Fruit fly (Drosophila melanogaster): Measurements from ENCODE around the gene CG9451.

Gene CG9451

dm6 chr3L:19495991-19496588 is 4.5 kb downstream of the CG9451 start (continued):
- TF ChIP-seq CG17359 (tag; optimal IDR thresholded peaks at IDR 0.05) (no peak), sens (GFP tag) (peak; percentile 30), chinmo (GFP tag; IDR thresholded peaks at IDR 0.05; ENCODE audit: partially characterized antibody) (0 out of 4 replicates have a peak, but pooled peaks have one; percentile 23), CG1832 (GFP tag; optimal IDR thresholded peaks at IDR 0.05) (no peak), usp (GFP tag; optimal IDR thresholded peaks at IDR 0.05) (no peak), CG11504 (tag; optimal IDR thresholded peaks at IDR 0.05) (peak; percentile 13), sisA (GFP tag; IDR thresholded peaks at IDR 0.05) (no peak), z (GFP tag; IDR thresholded peaks at IDR 0.05) (no peak), CG31388 (GFP tag; optimal IDR thresholded peaks at IDR 0.05) (no peak), CG8290 (GFP tag; optimal IDR thresholded peaks at IDR 0.05) (no peak), CG8290 (tag; optimal IDR thresholded peaks at IDR 0.05) (peak in 1 of 2 experiments; percentile 21), CG12744 (GFP tag; optimal IDR thresholded peaks at IDR 0.05) (no peak), br (optimal IDR thresholded peaks at IDR 0.05) (no peak), mirr (GFP tag; optimal IDR thresholded peaks at IDR 0.05) (peak; percentile 24), Hmx (GFP tag; optimal IDR thresholded peaks at IDR 0.05) (no peak), lbe (GFP tag; optimal IDR thresholded peaks at IDR 0.05) (no peak), vnd (GFP tag; IDR thresholded peaks at IDR 0.05; ENCODE audit: partially characterized antibody) (no peak), CG17568 (GFP tag; optimal IDR thresholded peaks at IDR 0.05) (peak; percentile 15), oc (tag; optimal IDR thresholded peaks at IDR 0.05) (no peak), amos (GFP tag; IDR thresholded peaks at IDR 0.05; ENCODE audit: partially characterized antibody) (no peak), pita (GFP tag; optimal IDR thresholded peaks at IDR 0.05) (no peak), Tbp (GFP tag; optimal IDR thresholded peaks at IDR 0.05) (no peak), nerfin-2 (GFP tag; IDR thresholded peaks at IDR 0.05; ENCODE audit: partially characterized antibody) (no peak), HLH4C (GFP tag; IDR thresholded peaks at IDR 0.05; ENCODE audit: partially characterized antibody) (no peak), CG12659 (GFP tag; optimal IDR thresholded peaks at IDR 0.05) (peak; percentile 2), HmgD (GFP tag; optimal IDR thresholded peaks at IDR 0.05) (no peak), BtbVII (GFP tag; optimal IDR thresholded peaks at IDR 0.05) (peak; percentile 11), CG5245 (GFP tag; optimal IDR thresholded peaks at IDR 0.05) (no peak), CG1792 (GFP tag; optimal IDR thresholded peaks at IDR 0.05) (no peak), Sin3A (optimal IDR thresholded peaks at IDR 0.05) (no peak), CG17385 (GFP tag; optimal IDR thresholded peaks at IDR 0.05) (no peak), unpg (GFP tag; optimal IDR thresholded peaks at IDR 0.05) (peak; percentile 12), ash1 (GFP tag; optimal IDR thresholded peaks at IDR 0.05) (no peak), CoRest (tag; optimal IDR thresholded peaks at IDR 0.05) (peak; percentile 8), CG10565 (GFP tag; optimal IDR thresholded peaks at IDR 0.05) (no peak), Blimp-1 (GFP tag; optimal IDR thresholded peaks at IDR 0.05) (no peak), CG3995 (GFP tag; optimal IDR thresholded peaks at IDR 0.05) (no peak), Dbx (GFP tag; IDR thresholded peaks at IDR 0.05) (no peak), CG6175 (GFP tag; IDR thresholded peaks at IDR 0.05) (no peak), Abd-B (GFP tag; optimal IDR thresholded peaks at IDR 0.05) (no peak), CG7839 (tag; optimal IDR thresholded peaks at IDR 0.05) (no peak), Rx (GFP tag; IDR thresholded peaks at IDR 0.05) (no peak), ind (GFP tag; optimal IDR thresholded peaks at IDR 0.05) (no peak), sob (GFP tag; IDR thresholded peaks at IDR 0.05) (no peak), Nf-YA (GFP tag; IDR thresholded peaks at IDR 0.05) (no peak), CG15479 (GFP tag; optimal IDR thresholded peaks at IDR 0.05) (no peak), her (GFP tag; optimal IDR thresholded peaks at IDR 0.05) (no peak), Fer1 (GFP tag; optimal IDR thresholded peaks at IDR 0.05) (peak; percentile 36), CG31224 (GFP tag; IDR thresholded peaks at IDR 0.05) (no peak), psq (GFP tag; optimal IDR thresholded peaks at IDR 0.05) (no peak), CG18599 (GFP tag; optimal IDR thresholded peaks at IDR 0.05) (peak; percentile 10), CG6654 (GFP tag; optimal IDR thresholded peaks at IDR 0.05) (no peak)
